Fruit fly (Drosophila melanogaster) whole organism, prepupa: Measurements from ENCODE around the gene Ulp1.

Source experiments
- Blimp-1 ChIP-seq: fragments of 200-800 bp; sonication (Bioruptor generic); optimal IDR thresholded peaks from 3 replicates; lab custom pipeline; 2017; ENCODE audit warnings: missing biosample characterization, missing genetic modification characterization, mild to moderate bottlenecking, moderate library complexity, missing genetic modification reagents
- CG10631 ChIP-seq: fragments of 200-800 bp; sonication (Bioruptor generic); optimal IDR thresholded peaks from 2 replicates; lab custom pipeline; 2016; ENCODE audit warnings: missing biosample characterization, missing genetic modification characterization
- CG11762 ChIP-seq: fragments of 200-800 bp; sonication (Bioruptor generic); optimal IDR thresholded peaks from 3 replicates; lab custom pipeline; 2016; ENCODE audit warnings: missing biosample characterization, missing genetic modification characterization; ENCODE audit not compliant: insufficient read depth
- CG11902 ChIP-seq: fragments of 200-800 bp; sonication (Bioruptor generic); optimal IDR thresholded peaks from 3 replicates; lab custom pipeline; 2016; ENCODE audit warnings: missing biosample characterization, missing genetic modification characterization
- CG15336 ChIP-seq: fragments of 200-800 bp; sonication (Bioruptor generic); IDR thresholded peaks from 2 replicates; pipeline ENCODE4 v1.3.6; 2022; ENCODE audit warnings: missing biosample characterization, missing genetic modification characterization
- CG1621 ChIP-seq: fragments of 200-800 bp; sonication (Bioruptor generic); optimal IDR thresholded peaks from 3 replicates; lab custom pipeline; 2018; ENCODE audit warnings: missing biosample characterization, mild to moderate bottlenecking, missing genetic modification characterization
- CG16779 ChIP-seq: fragments of 200-800 bp; sonication (Bioruptor generic); optimal IDR thresholded peaks from 3 replicates; lab custom pipeline; 2017; ENCODE audit warnings: missing biosample characterization, mild to moderate bottlenecking, missing genetic modification characterization
- CG31627 ChIP-seq: fragments of 200-800 bp; sonication (Bioruptor generic); optimal IDR thresholded peaks from 3 replicates; lab custom pipeline; 2016; ENCODE audit warnings: missing biosample characterization, missing genetic modification characterization
- CG32006 ChIP-seq: fragments of 200-800 bp; sonication (Bioruptor generic); optimal IDR thresholded peaks from 3 replicates; lab custom pipeline; 2017; ENCODE audit warnings: missing biosample characterization, mild to moderate bottlenecking, missing genetic modification characterization
- CG34406 ChIP-seq: fragments of 200-800 bp; sonication (Bioruptor generic); optimal IDR thresholded peaks from 3 replicates; lab custom pipeline; 2016; ENCODE audit warnings: missing biosample characterization, missing genetic modification characterization
- CG3919 ChIP-seq: fragments of 200-800 bp; sonication (Bioruptor generic); optimal IDR thresholded peaks from 3 replicates; lab custom pipeline; 2016; ENCODE audit warnings: missing biosample characterization, missing genetic modification characterization
- CG4318 ChIP-seq: fragments of 200-800 bp; sonication (Bioruptor generic); optimal IDR thresholded peaks from 3 replicates; lab custom pipeline; 2017; ENCODE audit warnings: missing biosample characterization, mild to moderate bottlenecking, missing genetic modification characterization
- CG6276 ChIP-seq: fragments of 200-800 bp; sonication (Bioruptor generic); optimal IDR thresholded peaks from 2 replicates; lab custom pipeline; 2017; ENCODE audit warnings: missing biosample characterization, mild to moderate bottlenecking, missing genetic modification characterization
- CG6808 ChIP-seq: fragments of 200-800 bp; sonication (Bioruptor generic); optimal IDR thresholded peaks from 3 replicates; lab custom pipeline; 2017; ENCODE audit warnings: missing biosample characterization, missing genetic modification characterization, mild to moderate bottlenecking, moderate library complexity, missing genetic modification reagents
- CG7368 ChIP-seq: fragments of 200-800 bp; sonication (Bioruptor generic); optimal IDR thresholded peaks from 3 replicates; lab custom pipeline; 2016; ENCODE audit warnings: missing biosample characterization, missing genetic modification characterization
- CG8119 ChIP-seq: fragments of 200-800 bp; sonication (Bioruptor generic); IDR thresholded peaks from 3 replicates; pipeline ENCODE4 v1.3.6; 2022; ENCODE audit warnings: missing biosample characterization, missing genetic modification characterization
- CG8319 ChIP-seq: fragments of 200-800 bp; sonication (Bioruptor generic); optimal IDR thresholded peaks from 3 replicates; lab custom pipeline; 2016; ENCODE audit warnings: missing biosample characterization, missing genetic modification characterization
- CG9139 ChIP-seq: fragments of 200-800 bp; sonication (Bioruptor generic); optimal IDR thresholded peaks from 3 replicates; lab custom pipeline; 2017; ENCODE audit warnings: missing biosample characterization, mild to moderate bottlenecking, missing genetic modification characterization
- Eip75B ChIP-seq: fragments of 200-800 bp; sonication (Bioruptor generic); optimal IDR thresholded peaks from 3 replicates; lab custom pipeline; 2016; ENCODE audit warnings: missing biosample characterization, missing genetic modification characterization
- Eip93F ChIP-seq: fragments of 200-800 bp; sonication (Bioruptor generic); optimal IDR thresholded peaks from 2 replicates; lab custom pipeline; 2016; ENCODE audit warnings: missing biosample characterization, mild to moderate bottlenecking, missing genetic modification characterization
- Ets21C ChIP-seq: fragments of 200-800 bp; sonication (Bioruptor generic); optimal IDR thresholded peaks from 3 replicates; lab custom pipeline; 2016; ENCODE audit warnings: missing biosample characterization, missing genetic modification characterization
- Ets96B ChIP-seq: fragments of 200-800 bp; optimal IDR thresholded peaks from 2 replicates; lab custom pipeline; 2019; ENCODE audit warnings: missing biosample characterization, mild to moderate bottlenecking, missing genetic modification characterization, moderate library complexity
- Gug ChIP-seq: fragments of 200-800 bp; sonication (Bioruptor generic); IDR thresholded peaks from 2 replicates; pipeline ENCODE4 v1.3.6; 2022; ENCODE audit warnings: missing biosample characterization, missing genetic modification characterization
- Hr38 ChIP-seq: sonication (Bioruptor generic); optimal IDR thresholded peaks from 2 replicates; lab custom pipeline; 2016; ENCODE audit warnings: missing biosample characterization, missing genetic modification characterization
- Hr39 ChIP-seq: fragments of 200-800 bp; sonication (Bioruptor generic); optimal IDR thresholded peaks from 2 replicates; lab custom pipeline; 2016; ENCODE audit warnings: missing biosample characterization, missing genetic modification characterization
- Hr4 ChIP-seq: fragments of 200-800 bp; sonication (Bioruptor generic); optimal IDR thresholded peaks from 3 replicates; lab custom pipeline; 2016; ENCODE audit warnings: missing biosample characterization, missing genetic modification characterization
- Lpt ChIP-seq: fragments of 200-800 bp; sonication (Bioruptor generic); optimal IDR thresholded peaks from 3 replicates; lab custom pipeline; 2016; ENCODE audit warnings: missing biosample characterization, missing genetic modification characterization
- Met ChIP-seq: fragments of 200-800 bp; sonication (Bioruptor generic); optimal IDR thresholded peaks from 3 replicates; lab custom pipeline; 2016; ENCODE audit warnings: missing biosample characterization, missing genetic modification characterization
- OdsH ChIP-seq: fragments of 200-800 bp; sonication (Bioruptor generic); optimal IDR thresholded peaks from 3 replicates; lab custom pipeline; 2016; ENCODE audit warnings: missing biosample characterization, missing genetic modification characterization
- Smox ChIP-seq: fragments of 200-800 bp; sonication (Bioruptor generic); optimal IDR thresholded peaks from 3 replicates; lab custom pipeline; 2016; ENCODE audit warnings: missing biosample characterization, missing genetic modification characterization
- achi ChIP-seq: fragments of 200-800 bp; sonication (Bioruptor generic); optimal IDR thresholded peaks from 3 replicates; lab custom pipeline; 2016; ENCODE audit warnings: missing biosample characterization, missing genetic modification characterization
- cyc ChIP-seq: fragments of 200-800 bp; sonication (Bioruptor generic); optimal IDR thresholded peaks from 3 replicates; lab custom pipeline; 2016; ENCODE audit warnings: missing biosample characterization, missing genetic modification characterization
- dac ChIP-seq: fragments of 200-800 bp; sonication (Bioruptor generic); optimal IDR thresholded peaks from 2 replicates; lab custom pipeline; 2017; ENCODE audit warnings: missing biosample characterization, mild to moderate bottlenecking, missing genetic modification characterization
- dsx ChIP-seq: fragments of 200-800 bp; optimal IDR thresholded peaks from 3 replicates; lab custom pipeline; 2019; ENCODE audit warnings: missing biosample characterization, mild to moderate bottlenecking, missing genetic modification characterization, moderate library complexity; ENCODE audit not compliant: poor library complexity, severe bottlenecking
- esn ChIP-seq: fragments of 200-800 bp; sonication (Bioruptor generic); optimal IDR thresholded peaks from 2 replicates; lab custom pipeline; 2016; ENCODE audit warnings: missing biosample characterization, mild to moderate bottlenecking, missing genetic modification characterization, moderate library complexity
- fkh ChIP-seq: fragments of 200-800 bp; sonication (Bioruptor generic); optimal IDR thresholded peaks from 3 replicates; lab custom pipeline; 2017; ENCODE audit warnings: missing biosample characterization, mild to moderate bottlenecking, missing genetic modification characterization, moderate library complexity
- lz ChIP-seq: fragments of 200-800 bp; sonication (Bioruptor generic); optimal IDR thresholded peaks from 3 replicates; lab custom pipeline; 2016; ENCODE audit warnings: missing biosample characterization, missing genetic modification characterization
- pdm3 ChIP-seq: fragments of 200-800 bp; sonication (Bioruptor generic); optimal IDR thresholded peaks from 3 replicates; lab custom pipeline; 2016; ENCODE audit warnings: missing biosample characterization, missing genetic modification characterization
- salr ChIP-seq, 2 experiments: fragments of 200-800 bp; sonication (Bioruptor generic); optimal IDR thresholded peaks; 3 replicates each; lab custom pipeline; 2016 to 2018; ENCODE audit warnings: missing biosample characterization in 2 of 2, missing genetic modification characterization in 2 of 2, mild to moderate bottlenecking in 1 of 2
- spab ChIP-seq: fragments of 200-800 bp; sonication (Bioruptor generic); optimal IDR thresholded peaks from 2 replicates; lab custom pipeline; 2017; ENCODE audit warnings: missing biosample characterization, mild to moderate bottlenecking, missing genetic modification characterization, missing genetic modification reagents
- ss ChIP-seq, 2 experiments: fragments of 200-800 bp; sonication (Bioruptor generic); optimal IDR thresholded peaks; 2 replicates in 1 of 2; 3 replicates in 1 of 2; lab custom pipeline; 2017 to 2018; ENCODE audit warnings: mild to moderate bottlenecking in 2 of 2, missing biosample characterization in 2 of 2, missing genetic modification characterization in 2 of 2, moderate library complexity in 1 of 2
- svp ChIP-seq: fragments of 200-800 bp; sonication (Bioruptor generic); peaks from one replicate; lab custom pipeline; 2016; ENCODE audit warnings: missing biosample characterization, missing genetic modification characterization
- topi ChIP-seq: fragments of 200-800 bp; sonication (Bioruptor generic); optimal IDR thresholded peaks from 3 replicates; lab custom pipeline; 2016; ENCODE audit warnings: missing biosample characterization, missing genetic modification characterization
- vri ChIP-seq: fragments of 200-800 bp; sonication (Bioruptor generic); optimal IDR thresholded peaks from 3 replicates; lab custom pipeline; 2016; ENCODE audit warnings: missing biosample characterization, mild to moderate bottlenecking, missing genetic modification characterization

Gene Ulp1

DNA sequence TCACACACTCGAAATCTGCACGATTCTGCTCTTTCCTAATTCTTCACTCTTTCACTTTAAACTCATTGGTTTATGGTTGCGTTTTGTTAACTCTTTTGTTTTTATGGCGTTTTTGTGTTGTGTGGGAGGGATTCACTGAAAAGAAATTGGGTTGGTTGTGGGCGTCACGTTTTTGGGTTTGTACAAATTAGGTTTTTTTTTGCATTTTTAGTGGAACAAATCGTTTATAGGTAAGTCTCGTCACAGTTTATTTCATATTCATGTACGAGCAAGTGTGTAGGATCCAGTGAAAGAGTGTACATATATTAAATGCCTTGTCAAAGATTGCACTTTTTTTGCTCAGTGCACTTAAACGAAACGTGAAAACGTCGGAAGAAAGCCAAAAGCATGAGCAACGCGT is 43.3 kb downstream of the Ulp1 start (continued):
- peak; percentile 80 for TF ChIP-seq CG31627
- peak; percentile 88 for TF ChIP-seq svp (GFP tag; lab: Kevin White, UChicago)
- TF ChIP-seq CG4318 (GFP tag; lab: Kevin White, UChicago) = peak; percentile 19
- peak; percentile 75 for TF ChIP-seq Met (GFP tag; lab: Kevin White, UChicago)
- TF ChIP-seq Hr4 (GFP tag; lab: Kevin White, UChicago) = peak; percentile 39
- no peak for TF ChIP-seq Gug
- TF ChIP-seq CG6276 = no peak
- no peak for TF ChIP-seq spab (GFP tag; lab: Kevin White, UChicago)
- TF ChIP-seq CG32006 (GFP tag; lab: Kevin White, UChicago) = peak; percentile 41
- TF ChIP-seq cyc (GFP tag; lab: Kevin White, UChicago) = peak; percentile 52
- peak; percentile 62 for TF ChIP-seq topi (GFP tag; lab: Kevin White, UChicago)
- TF ChIP-seq salr (GFP tag; optimal IDR thresholded peaks at IDR 0.05; lab: Kevin White, UChicago) = no peak
- TF ChIP-seq Ets96B = no peak
- no peak for TF ChIP-seq CG11762 (GFP tag; lab: Kevin White, UChicago)
- TF ChIP-seq CG6808 (GFP tag; lab: Kevin White, UChicago) = no peak
- TF ChIP-seq Blimp-1 (GFP tag; lab: Kevin White, UChicago) = no peak
- TF ChIP-seq Hr38 = no peak
- no peak for TF ChIP-seq CG8319
- peak; percentile 18 for TF ChIP-seq CG11902 (GFP tag; lab: Kevin White, UChicago)
- TF ChIP-seq Eip93F (GFP tag; lab: Kevin White, UChicago) = no peak
- no peak for TF ChIP-seq ss (GFP tag; optimal IDR thresholded peaks at IDR 0.05; lab: Kevin White, UChicago)
- TF ChIP-seq Smox (GFP tag; lab: Kevin White, UChicago) = peak; percentile 74

DNA sequence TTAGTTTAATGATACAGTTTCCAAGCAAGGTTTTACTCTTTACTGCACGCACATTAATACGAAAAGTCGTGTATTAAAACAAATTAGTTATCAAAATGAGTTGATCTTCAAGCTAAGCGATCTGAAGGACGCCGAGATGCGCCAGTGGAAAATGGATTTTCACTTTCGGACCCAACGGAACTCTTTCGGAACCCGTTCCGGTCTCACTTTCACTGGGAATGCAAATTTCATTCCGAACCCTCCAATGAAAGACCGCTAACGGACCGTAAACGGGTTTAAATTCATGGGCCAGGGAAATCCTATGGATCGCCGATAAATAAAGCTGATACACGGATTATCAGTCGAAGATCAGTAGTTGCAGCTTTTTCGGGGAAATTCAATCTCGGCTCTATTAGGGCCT is 44.5 kb downstream of the Ulp1 start:
- peak; percentile 17 for TF ChIP-seq Blimp-1 (GFP tag; lab: Kevin White, UChicago)
- TF ChIP-seq CG15336 (GFP tag; lab: Robert Waterston, UW) = no peak
- no peak for TF ChIP-seq CG10631

DNA sequence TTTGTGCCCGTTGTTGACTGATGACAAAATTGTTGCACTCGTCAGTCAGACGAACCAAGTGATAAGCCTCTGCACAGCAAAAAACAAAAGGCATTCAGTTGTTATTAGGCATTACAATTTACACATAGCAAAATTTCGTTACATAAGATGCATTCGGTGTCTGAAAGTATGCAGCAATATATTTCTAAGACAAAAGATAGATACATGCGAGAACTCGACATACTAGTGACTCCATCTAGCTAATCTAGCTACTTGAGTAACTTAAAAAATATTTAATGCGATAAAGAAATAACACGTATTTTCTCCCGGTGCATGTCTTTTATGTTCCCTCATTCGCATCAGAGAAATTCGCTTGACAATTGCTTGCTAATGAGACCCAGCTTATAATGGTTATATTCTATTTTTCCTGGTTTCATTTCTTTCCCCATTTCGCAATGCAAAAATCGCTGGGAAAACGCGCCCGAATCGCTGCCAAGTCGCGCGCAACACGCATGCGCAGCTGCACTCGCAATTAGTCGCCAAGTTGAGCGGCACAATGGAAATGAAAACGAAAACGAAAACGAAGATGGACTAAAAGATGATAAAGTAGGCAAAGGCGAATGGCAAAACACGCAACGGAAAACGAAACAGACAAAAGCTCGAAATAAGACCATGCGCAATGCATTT is 45.6 kb downstream of the Ulp1 start:
- TF ChIP-seq Eip93F (GFP tag; lab: Kevin White, UChicago) = no peak
- peak; percentile 81 for TF ChIP-seq CG32006 (GFP tag; lab: Kevin White, UChicago)
- TF ChIP-seq OdsH (GFP tag; lab: Kevin White, UChicago) = peak; percentile 77
- TF ChIP-seq dac = no peak
- TF ChIP-seq lz (GFP tag; lab: Kevin White, UChicago) = peak; percentile 81
- peak; percentile 58 for TF ChIP-seq Ets21C (GFP tag; lab: Kevin White, UChicago)
- TF ChIP-seq CG34406 (GFP tag; lab: Kevin White, UChicago) = peak; percentile 71
- peak; percentile 47 for TF ChIP-seq CG6808 (GFP tag; lab: Kevin White, UChicago)
- TF ChIP-seq achi = peak; percentile 65
- peak; percentile 72 for TF ChIP-seq CG1621 (tag; lab: Kevin White, UChicago)
- peak; percentile 23 for TF ChIP-seq CG16779 (tag; lab: Kevin White, UChicago)
- TF ChIP-seq CG15336 (GFP tag; lab: Robert Waterston, UW) = no peak; the same call in 1 of the 2 replicates
- peak; percentile 81 for TF ChIP-seq Smox (GFP tag; lab: Kevin White, UChicago)
- no peak for TF ChIP-seq CG9139 (GFP tag; lab: Kevin White, UChicago)
- TF ChIP-seq CG6276 = peak; percentile 29
- peak; percentile 69 for TF ChIP-seq Eip75B (GFP tag; lab: Kevin White, UChicago)
- peak; percentile 67 for TF ChIP-seq vri
- peak; percentile 37 to 59 for TF ChIP-seq salr (GFP tag; optimal IDR thresholded peaks at IDR 0.05; lab: Kevin White, UChicago)
- peak; percentile 39 for TF ChIP-seq CG3919
- peak; percentile 81 for TF ChIP-seq pdm3 (GFP tag; lab: Kevin White, UChicago)
- TF ChIP-seq CG7368 = peak; percentile 35
- TF ChIP-seq ss (GFP tag; optimal IDR thresholded peaks at IDR 0.05; lab: Kevin White, UChicago) = peak; percentile 27 to 64
- TF ChIP-seq Hr38 = no peak
- peak; percentile 95 for TF ChIP-seq svp (GFP tag; lab: Kevin White, UChicago)
- no peak for TF ChIP-seq Blimp-1 (GFP tag; lab: Kevin White, UChicago)
- TF ChIP-seq Lpt = peak; percentile 60
- TF ChIP-seq CG4318 (GFP tag; lab: Kevin White, UChicago) = peak; percentile 48
- TF ChIP-seq dsx = peak; percentile 84
- TF ChIP-seq esn (GFP tag; lab: Kevin White, UChicago) = peak; percentile 81
- peak; percentile 52 for TF ChIP-seq Hr4 (GFP tag; lab: Kevin White, UChicago)
- peak; percentile 12 for TF ChIP-seq CG11902 (GFP tag; lab: Kevin White, UChicago)
- peak; percentile 82 for TF ChIP-seq Hr39 (GFP tag; lab: Kevin White, UChicago)
- peak; percentile 69 for TF ChIP-seq Met (GFP tag; lab: Kevin White, UChicago)
- TF ChIP-seq CG8119 (GFP tag; lab: Robert Waterston, UW) = peak; percentile 57
- peak; percentile 59 for TF ChIP-seq cyc (GFP tag; lab: Kevin White, UChicago)
- no peak for TF ChIP-seq fkh
